Fruit fly (Drosophila melanogaster): ENCODE data around the gene CG15728.

DNA sequence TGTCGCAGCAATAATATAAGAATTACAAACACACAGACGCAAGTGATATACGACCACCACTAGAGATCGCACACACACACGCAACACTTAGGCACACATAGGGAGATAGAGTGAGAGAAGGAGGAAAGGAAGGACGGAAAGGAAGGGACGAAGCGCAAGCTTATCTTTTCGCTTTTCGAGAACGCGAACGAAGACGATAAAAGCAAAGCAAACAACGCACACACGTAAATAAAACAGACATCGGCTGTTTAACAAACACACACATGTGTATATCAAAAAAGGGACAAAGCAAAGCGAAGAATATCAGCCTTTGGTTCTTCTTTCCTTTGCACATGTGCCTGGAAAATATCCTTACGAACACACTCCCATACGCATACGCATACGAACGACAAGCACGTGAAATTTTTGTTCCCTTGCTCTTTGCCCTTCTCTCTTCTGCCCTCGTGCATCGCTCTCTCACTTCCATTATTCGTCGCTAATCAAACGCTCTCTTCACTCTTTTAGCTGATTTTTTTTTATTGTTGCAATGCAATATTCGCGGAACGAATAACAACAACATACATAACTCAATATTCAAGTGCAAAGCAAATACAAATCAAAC is 36.0 kb downstream of the CG15728 start:
- TF ChIP-seq CG33017 (tag; optimal IDR thresholded peaks at IDR 0.05) (peak; percentile 7), tj (GFP tag; optimal IDR thresholded peaks at IDR 0.05) (peak; percentile 24), ovo (GFP tag; optimal IDR thresholded peaks at IDR 0.05) (peak; percentile 39), bab1 (GFP tag; optimal IDR thresholded peaks at IDR 0.05) (peak; percentile 24), CG14711 (tag; optimal IDR thresholded peaks at IDR 0.05) (no peak), pad (GFP tag; optimal IDR thresholded peaks at IDR 0.05) (peak; percentile 48)

Measured in whole organism, adult.